Worm (Caenorhabditis elegans): ENCODE results near the gene C39H7.4.
A peak's percentile ranks its signal among the peaks of the same experiment; 100 is the strongest.

DNA sequence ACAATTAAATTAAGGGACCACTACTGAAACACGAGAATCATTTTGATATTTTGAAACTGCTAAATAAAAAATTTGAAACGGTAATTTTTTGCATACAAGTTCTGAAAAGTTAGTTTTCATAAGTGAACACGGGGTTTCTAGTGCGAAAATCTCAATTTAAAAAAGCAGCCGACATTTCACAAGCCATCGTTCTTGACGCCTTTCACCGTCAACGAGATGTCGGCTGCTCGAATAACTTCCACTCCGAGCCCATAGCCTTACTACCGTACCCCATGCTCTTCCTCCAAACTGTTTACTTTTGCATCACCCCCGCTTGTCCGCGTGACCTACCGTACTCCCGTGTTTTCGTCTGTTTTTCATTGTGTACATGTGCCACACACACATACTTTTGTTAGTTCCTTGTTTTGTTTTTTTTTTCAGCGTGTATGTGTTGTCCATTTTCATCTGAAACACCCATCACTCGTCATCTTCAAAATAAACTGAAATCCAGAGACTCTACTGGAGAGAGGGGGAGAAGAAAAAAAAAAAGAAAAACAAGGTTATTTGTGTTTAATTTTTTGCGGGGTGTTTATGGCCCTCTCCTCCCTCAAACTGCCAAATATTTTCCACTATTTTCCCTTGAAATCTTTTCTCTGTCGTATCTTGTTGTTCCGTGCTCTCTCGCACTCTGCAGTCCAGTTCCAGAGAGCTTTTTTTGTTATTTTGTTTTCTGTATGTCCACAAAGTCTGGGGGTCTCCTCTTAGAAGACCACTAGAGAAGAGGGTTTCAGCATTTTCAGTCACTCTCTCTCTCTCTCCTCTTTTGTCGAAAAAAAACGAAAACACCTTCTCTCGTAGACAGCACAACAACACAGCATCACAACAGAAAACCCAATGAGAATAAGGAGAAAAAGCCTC, 26.2 kb downstream of the C39H7.4 start:
- TF ChIP-seq zfp-2 (tag; optimal IDR thresholded peaks at IDR 0.05): no peak
- peak in 1 of 2 experiments; percentile 79 for TF ChIP-seq unc-62 (GFP tag; optimal IDR thresholded peaks at IDR 0.05 in 1 of 2)
- TF ChIP-seq unc-62 (tag; optimal IDR thresholded peaks at IDR 0.05): no peak
